Worm (Caenorhabditis elegans): Measurements from ENCODE around the gene drd-10.

DNA sequence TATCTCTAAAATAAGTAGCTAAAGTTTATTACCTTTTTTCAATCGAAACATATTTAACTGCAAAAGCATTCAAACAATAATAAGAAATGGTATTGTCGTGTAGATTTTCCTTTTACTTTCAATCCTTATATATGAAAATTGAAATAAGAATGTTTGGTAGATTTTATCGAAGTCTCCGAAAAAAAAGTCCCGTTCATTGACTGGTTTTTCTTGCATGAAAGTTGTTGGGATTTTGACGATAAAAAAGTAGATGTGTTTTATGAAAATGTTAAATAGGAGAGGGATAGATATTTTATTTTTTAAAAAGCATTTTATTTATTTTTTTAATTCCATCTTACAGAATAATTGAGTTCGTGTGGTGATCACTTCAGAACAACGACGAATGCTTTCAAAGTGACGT lies 8.5 kb downstream of the drd-10 start, which contains the start of gene C33G8.13:
- no peak for TF ChIP-seq hlh-12 (tag; optimal IDR thresholded peaks at IDR 0.05)
- no peak for TF ChIP-seq ekl-4 (GFP tag; IDR thresholded peaks at IDR 0.05)
- TF ChIP-seq athp-1 (tag; optimal IDR thresholded peaks at IDR 0.05), result no peak
- TF ChIP-seq snpc-4 (GFP tag; optimal IDR thresholded peaks at IDR 0.05), result no peak
- TF ChIP-seq snpc-4 (tag; optimal IDR thresholded peaks at IDR 0.05), result no peak
- TF ChIP-seq zim-3 (tag; optimal IDR thresholded peaks at IDR 0.05), result no peak
- no peak for TF ChIP-seq hlh-26 (GFP tag; conservative IDR thresholded peaks at IDR 0.05)
- no peak for TF ChIP-seq hmg-20 (GFP tag; IDR thresholded peaks at IDR 0.05)
- no peak for TF ChIP-seq madf-3 (GFP tag; IDR thresholded peaks at IDR 0.05)
- no peak for TF ChIP-seq tbx-9 (tag; optimal IDR thresholded peaks at IDR 0.05; ENCODE audit: borderline replicate concordance)
- TF ChIP-seq efl-1 (GFP tag; optimal IDR thresholded peaks at IDR 0.05), result no peak

Measured in whole organism, young adult.